In the genomic region with DNA sequence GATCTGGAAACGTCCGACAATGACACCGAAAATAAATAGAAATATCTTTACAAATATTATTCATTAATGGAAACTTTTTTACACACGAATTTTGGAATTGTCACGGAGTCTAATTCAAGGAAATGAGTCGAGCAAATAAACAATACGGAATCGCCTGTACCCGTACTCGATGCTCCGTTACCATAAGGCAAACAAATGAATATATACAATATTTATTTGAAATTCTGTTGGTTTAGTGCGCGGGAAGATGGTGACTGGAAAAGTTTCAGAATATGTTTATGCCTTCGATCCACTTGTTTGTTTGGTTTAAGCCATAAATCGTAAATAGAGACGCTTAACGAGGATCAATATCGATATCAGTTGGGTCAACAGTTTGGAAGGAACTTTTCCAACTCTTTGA, we compare ENCODE assay signal across 1 fruit fly cellular context.
A peak's percentile ranks its signal among the peaks of the same experiment; 100 is the strongest.
TF ChIP-seq lines count a peak whose summit lies in the region.

No protein-coding gene starts in this region.

TF ChIP-seq in whole organism, embryonic, 481 proteins besides CTCF, POLR2A, EP300 and RAD21 (continued from another document and continues in another):
- peak; percentile 82 for TF ChIP-seq Med (GFP tag; lab: Kevin White, UChicago)
- TF ChIP-seq eyg (GFP tag; optimal IDR thresholded peaks at IDR 0.05; lab: Kevin White, UChicago): no peak
- peak; percentile 21 for TF ChIP-seq Hmr (GFP tag; optimal IDR thresholded peaks at IDR 0.05; lab: Kevin White, UChicago)
- TF ChIP-seq CG33557 (GFP tag; optimal IDR thresholded peaks at IDR 0.05; lab: Kevin White, UChicago): peak; percentile 42
- TF ChIP-seq CG17568 (GFP tag; optimal IDR thresholded peaks at IDR 0.05; lab: Kevin White, UChicago): peak; percentile 1
- peak; percentile 3 for TF ChIP-seq CoRest (tag; optimal IDR thresholded peaks at IDR 0.05; lab: Kevin White, UChicago)
- no peak for TF ChIP-seq row (GFP tag; IDR thresholded peaks at IDR 0.05; lab: Robert Waterston, UW)
- TF ChIP-seq Dfd (GFP tag; optimal IDR thresholded peaks at IDR 0.05; lab: Kevin White, UChicago): no peak
- TF ChIP-seq dm (GFP tag; optimal IDR thresholded peaks at IDR 0.05; lab: Kevin White, UChicago): no peak
- TF ChIP-seq amos (GFP tag; IDR thresholded peaks at IDR 0.05; lab: Robert Waterston, UW; ENCODE audit: partially characterized antibody): no peak
- no peak for TF ChIP-seq CG7271 (tag; optimal IDR thresholded peaks at IDR 0.05; lab: Kevin White, UChicago)
- no peak for TF ChIP-seq Usf (GFP tag; optimal IDR thresholded peaks at IDR 0.05; lab: Kevin White, UChicago)
- TF ChIP-seq Optix (GFP tag; IDR thresholded peaks at IDR 0.05; lab: Robert Waterston, UW): no peak
- no peak for TF ChIP-seq slbo (GFP tag; IDR thresholded peaks at IDR 0.05; lab: Robert Waterston, UW)
- no peak for TF ChIP-seq hkb (optimal IDR thresholded peaks at IDR 0.05; lab: Kevin White, UChicago)
- no peak for TF ChIP-seq hkb (GFP tag; IDR thresholded peaks at IDR 0.05; lab: Robert Waterston, UW)
- TF ChIP-seq tio (GFP tag; optimal IDR thresholded peaks at IDR 0.05; lab: Kevin White, UChicago): no peak
- TF ChIP-seq Bdp1 (GFP tag; optimal IDR thresholded peaks at IDR 0.05; lab: Kevin White, UChicago): no peak
- no peak for TF ChIP-seq CG4282 (GFP tag; optimal IDR thresholded peaks at IDR 0.05; lab: Kevin White, UChicago)
- TF ChIP-seq Dip3 (GFP tag; optimal IDR thresholded peaks at IDR 0.05; lab: Kevin White, UChicago): no peak
- TF ChIP-seq CG14050 (GFP tag; IDR thresholded peaks at IDR 0.05; lab: Robert Waterston, UW): no peak
- TF ChIP-seq CG18262 (tag; optimal IDR thresholded peaks at IDR 0.05; lab: Kevin White, UChicago): peak; percentile 13
- TF ChIP-seq gsb-n (tag; optimal IDR thresholded peaks at IDR 0.05; lab: Kevin White, UChicago): no peak
- TF ChIP-seq CG10543 (GFP tag; optimal IDR thresholded peaks at IDR 0.05; lab: Kevin White, UChicago): peak; percentile 6
- TF ChIP-seq CG15011 (GFP tag; optimal IDR thresholded peaks at IDR 0.05; lab: Kevin White, UChicago): peak; percentile 11
- no peak for TF ChIP-seq Hr51 (GFP tag; optimal IDR thresholded peaks at IDR 0.05; lab: Kevin White, UChicago)
- no peak for TF ChIP-seq Dll (GFP tag; IDR thresholded peaks at IDR 0.05; lab: Robert Waterston, UW; ENCODE audit: partially characterized antibody)
- TF ChIP-seq CG8478 (optimal IDR thresholded peaks at IDR 0.05; lab: Kevin White, UChicago): no peak
- TF ChIP-seq CG15514 (GFP tag; optimal IDR thresholded peaks at IDR 0.05; lab: Kevin White, UChicago): peak; percentile 23
- no peak for TF ChIP-seq H15 (GFP tag; IDR thresholded peaks at IDR 0.05; lab: Robert Waterston, UW)
- TF ChIP-seq CG10366 (GFP tag; IDR thresholded peaks at IDR 0.05; lab: Robert Waterston, UW): no peak
- no peak for TF ChIP-seq CG18619 (GFP tag; optimal IDR thresholded peaks at IDR 0.05; lab: Kevin White, UChicago)
- no peak for TF ChIP-seq her (GFP tag; optimal IDR thresholded peaks at IDR 0.05; lab: Kevin White, UChicago)
- no peak for TF ChIP-seq wor (GFP tag; IDR thresholded peaks at IDR 0.05; lab: Robert Waterston, UW)
- TF ChIP-seq Fer3 (tag; optimal IDR thresholded peaks at IDR 0.05; lab: Kevin White, UChicago): no peak
- no peak for TF ChIP-seq lilli (GFP tag; optimal IDR thresholded peaks at IDR 0.05; lab: Kevin White, UChicago)
- TF ChIP-seq klu (GFP tag; IDR thresholded peaks at IDR 0.05; lab: Robert Waterston, UW): no peak
- TF ChIP-seq CrebB (tag; optimal IDR thresholded peaks at IDR 0.05; lab: Kevin White, UChicago): no peak
- peak; percentile 73 for TF ChIP-seq sens (GFP tag; lab: Kevin White, UChicago)
- TF ChIP-seq Oaz (GFP tag; IDR thresholded peaks at IDR 0.05; lab: Robert Waterston, UW): no peak
- no peak for TF ChIP-seq ara (GFP tag; IDR thresholded peaks at IDR 0.05; lab: Robert Waterston, UW)
- no peak for TF ChIP-seq CG6175 (GFP tag; IDR thresholded peaks at IDR 0.05; lab: Robert Waterston, UW)
- no peak for TF ChIP-seq CG10209 (GFP tag; optimal IDR thresholded peaks at IDR 0.05; lab: Kevin White, UChicago)
- TF ChIP-seq CG12155 (GFP tag; optimal IDR thresholded peaks at IDR 0.05; lab: Kevin White, UChicago): no peak
- no peak for TF ChIP-seq Atf3 (GFP tag; optimal IDR thresholded peaks at IDR 0.05; lab: Kevin White, UChicago)
- TF ChIP-seq sim (GFP tag; IDR thresholded peaks at IDR 0.05; lab: Robert Waterston, UW): no peak
- TF ChIP-seq Hr39 (optimal IDR thresholded peaks at IDR 0.05; lab: Kevin White, UChicago): no peak
- no peak for TF ChIP-seq tx (GFP tag; optimal IDR thresholded peaks at IDR 0.05; lab: Kevin White, UChicago)
- no peak for TF ChIP-seq pfk (GFP tag; optimal IDR thresholded peaks at IDR 0.05; lab: Kevin White, UChicago)
- TF ChIP-seq CG6254 (GFP tag; optimal IDR thresholded peaks at IDR 0.05; lab: Kevin White, UChicago): no peak
- no peak for TF ChIP-seq toy (GFP tag; IDR thresholded peaks at IDR 0.05; lab: Robert Waterston, UW)
- no peak for TF ChIP-seq cato (GFP tag; optimal IDR thresholded peaks at IDR 0.05; lab: Kevin White, UChicago; ENCODE audit: borderline replicate concordance)
- TF ChIP-seq CG7372 (GFP tag; IDR thresholded peaks at IDR 0.05; lab: Robert Waterston, UW): no peak
- no peak for TF ChIP-seq CG5245 (GFP tag; optimal IDR thresholded peaks at IDR 0.05; lab: Kevin White, UChicago)
- no peak for TF ChIP-seq Hr3 (GFP tag; optimal IDR thresholded peaks at IDR 0.05; lab: Kevin White, UChicago)
- TF ChIP-seq crc (GFP tag; optimal IDR thresholded peaks at IDR 0.05; lab: Kevin White, UChicago): no peak
- TF ChIP-seq CG10959 (GFP tag; IDR thresholded peaks at IDR 0.05; lab: Robert Waterston, UW): no peak
- TF ChIP-seq cwo (GFP tag; optimal IDR thresholded peaks at IDR 0.05; lab: Kevin White, UChicago): no peak
- TF ChIP-seq CG10462 (GFP tag; optimal IDR thresholded peaks at IDR 0.05; lab: Kevin White, UChicago): no peak
- no peak for TF ChIP-seq Six4 (GFP tag; optimal IDR thresholded peaks at IDR 0.05; lab: Kevin White, UChicago)
- TF ChIP-seq NK7.1 (GFP tag; optimal IDR thresholded peaks at IDR 0.05; lab: Kevin White, UChicago): no peak
- TF ChIP-seq CG9609 (GFP tag; optimal IDR thresholded peaks at IDR 0.05; lab: Kevin White, UChicago): no peak
- no peak for TF ChIP-seq C15 (GFP tag; IDR thresholded peaks at IDR 0.05; lab: Robert Waterston, UW)
- TF ChIP-seq seq (GFP tag; IDR thresholded peaks at IDR 0.05; lab: Robert Waterston, UW): no peak
- TF ChIP-seq CG11696 (GFP tag; IDR thresholded peaks at IDR 0.05; lab: Robert Waterston, UW): no peak
- TF ChIP-seq stwl (tag; optimal IDR thresholded peaks at IDR 0.05; lab: Kevin White, UChicago): no peak
- TF ChIP-seq ranshi (GFP tag; IDR thresholded peaks at IDR 0.05; lab: Robert Waterston, UW): no peak
- TF ChIP-seq salm (tag; optimal IDR thresholded peaks at IDR 0.05; lab: Kevin White, UChicago): no peak
- TF ChIP-seq CG1233 (GFP tag; optimal IDR thresholded peaks at IDR 0.05; lab: Kevin White, UChicago): no peak
- no peak for TF ChIP-seq usp (GFP tag; optimal IDR thresholded peaks at IDR 0.05; lab: Kevin White, UChicago)
- TF ChIP-seq z (GFP tag; IDR thresholded peaks at IDR 0.05; lab: Robert Waterston, UW): 0 out of 3 replicates have a peak, but pooled peaks have one; percentile 24
- TF ChIP-seq CG9437 (GFP tag; optimal IDR thresholded peaks at IDR 0.05; lab: Kevin White, UChicago): no peak
- no peak for TF ChIP-seq org-1 (GFP tag; optimal IDR thresholded peaks at IDR 0.05; lab: Kevin White, UChicago)
- no peak for TF ChIP-seq zfh1 (GFP tag; IDR thresholded peaks at IDR 0.05; lab: Robert Waterston, UW)
- TF ChIP-seq CG2199 (GFP tag; IDR thresholded peaks at IDR 0.05; lab: Robert Waterston, UW): no peak
- TF ChIP-seq BtbVII (GFP tag; optimal IDR thresholded peaks at IDR 0.05; lab: Kevin White, UChicago): peak; percentile 19
- no peak for TF ChIP-seq ro (GFP tag; IDR thresholded peaks at IDR 0.05; lab: Robert Waterston, UW)
- TF ChIP-seq Nf-YC (tag; optimal IDR thresholded peaks at IDR 0.05; lab: Kevin White, UChicago): no peak
- no peak for TF ChIP-seq Jarid2 (GFP tag; optimal IDR thresholded peaks at IDR 0.05; lab: Kevin White, UChicago)
- peak; percentile 20 for TF ChIP-seq CG3281 (GFP tag; optimal IDR thresholded peaks at IDR 0.05; lab: Kevin White, UChicago)
- TF ChIP-seq CG4854 (GFP tag; optimal IDR thresholded peaks at IDR 0.05; lab: Kevin White, UChicago): no peak
- TF ChIP-seq CG13123 (GFP tag; optimal IDR thresholded peaks at IDR 0.05; lab: Kevin White, UChicago): no peak
- peak; percentile 9 for TF ChIP-seq Vsx1 (GFP tag; optimal IDR thresholded peaks at IDR 0.05; lab: Kevin White, UChicago)
- TF ChIP-seq sna (GFP tag; IDR thresholded peaks at IDR 0.05; lab: Robert Waterston, UW; ENCODE audit: partially characterized antibody): no peak
- TF ChIP-seq CG9727 (GFP tag; optimal IDR thresholded peaks at IDR 0.05; lab: Kevin White, UChicago): peak; percentile 14
- TF ChIP-seq NC2α (GFP tag; optimal IDR thresholded peaks at IDR 0.05; lab: Kevin White, UChicago): no peak
- no peak for TF ChIP-seq abd-A (tag; optimal IDR thresholded peaks at IDR 0.05; lab: Kevin White, UChicago)
- TF ChIP-seq CG6689 (GFP tag; IDR thresholded peaks at IDR 0.05; lab: Robert Waterston, UW): no peak
- no peak for TF ChIP-seq chif (GFP tag; optimal IDR thresholded peaks at IDR 0.05; lab: Kevin White, UChicago)
- no peak for TF ChIP-seq da (GFP tag; optimal IDR thresholded peaks at IDR 0.05; lab: Kevin White, UChicago)
- no peak for TF ChIP-seq CG18599 (GFP tag; optimal IDR thresholded peaks at IDR 0.05; lab: Kevin White, UChicago)
- TF ChIP-seq CG3065 (GFP tag; optimal IDR thresholded peaks at IDR 0.05; lab: Kevin White, UChicago): no peak
- no peak for TF ChIP-seq Oli (tag; optimal IDR thresholded peaks at IDR 0.05; lab: Kevin White, UChicago)
- TF ChIP-seq gem (tag; optimal IDR thresholded peaks at IDR 0.05; lab: Kevin White, UChicago): peak; percentile 14
- TF ChIP-seq fd102C (GFP tag; optimal IDR thresholded peaks at IDR 0.05; lab: Kevin White, UChicago): no peak
- TF ChIP-seq CG9932 (GFP tag; IDR thresholded peaks at IDR 0.05; lab: Robert Waterston, UW): no peak
- no peak for TF ChIP-seq dpn (GFP tag; optimal IDR thresholded peaks at IDR 0.05; lab: Kevin White, UChicago)
- no peak for TF ChIP-seq CG13287 (GFP tag; IDR thresholded peaks at IDR 0.05; lab: Robert Waterston, UW; ENCODE audit: partially characterized antibody)
- no peak for TF ChIP-seq ERR (GFP tag; optimal IDR thresholded peaks at IDR 0.05; lab: Kevin White, UChicago)
- no peak for TF ChIP-seq CG10565 (GFP tag; optimal IDR thresholded peaks at IDR 0.05; lab: Kevin White, UChicago)
- no peak for TF ChIP-seq ssp (GFP tag; IDR thresholded peaks at IDR 0.05; lab: Robert Waterston, UW)
- no peak for TF ChIP-seq HLH4C (GFP tag; IDR thresholded peaks at IDR 0.05; lab: Robert Waterston, UW; ENCODE audit: partially characterized antibody)
- no peak for TF ChIP-seq croc (GFP tag; conservative IDR thresholded peaks at IDR 0.05; lab: Robert Waterston, UW)
- TF ChIP-seq aop (GFP tag; IDR thresholded peaks at IDR 0.05; lab: Robert Waterston, UW): no peak
- no peak for TF ChIP-seq Pdp1 (GFP tag; optimal IDR thresholded peaks at IDR 0.05; lab: Kevin White, UChicago)
- peak; percentile 12 for TF ChIP-seq unpg (GFP tag; optimal IDR thresholded peaks at IDR 0.05; lab: Kevin White, UChicago)
- no peak for TF ChIP-seq CG14014 (GFP tag; IDR thresholded peaks at IDR 0.05; lab: Robert Waterston, UW)
- no peak for TF ChIP-seq CG6854 (GFP tag; optimal IDR thresholded peaks at IDR 0.05; lab: Kevin White, UChicago)
- TF ChIP-seq vnd (GFP tag; IDR thresholded peaks at IDR 0.05; lab: Robert Waterston, UW; ENCODE audit: partially characterized antibody): no peak
- no peak for TF ChIP-seq CG11085 (GFP tag; IDR thresholded peaks at IDR 0.05; lab: Robert Waterston, UW)
- peak; percentile 30 for TF ChIP-seq CG2678 (tag; optimal IDR thresholded peaks at IDR 0.05; lab: Kevin White, UChicago)
- no peak for TF ChIP-seq CG11456 (GFP tag; IDR thresholded peaks at IDR 0.05; lab: Robert Waterston, UW)
- TF ChIP-seq CG11560 (tag; IDR thresholded peaks at IDR 0.05; lab: Robert Waterston, UW): no peak
- no peak for TF ChIP-seq CHES-1-like (GFP tag; optimal IDR thresholded peaks at IDR 0.05; lab: Kevin White, UChicago)
- TF ChIP-seq CG12236 (GFP tag; optimal IDR thresholded peaks at IDR 0.05; lab: Kevin White, UChicago): no peak
- no peak for TF ChIP-seq gro (GFP tag; optimal IDR thresholded peaks at IDR 0.05; lab: Kevin White, UChicago)
- no peak for TF ChIP-seq shn (GFP tag; optimal IDR thresholded peaks at IDR 0.05; lab: Kevin White, UChicago)
- no peak for TF ChIP-seq Nf-YB (GFP tag; optimal IDR thresholded peaks at IDR 0.05; lab: Kevin White, UChicago)
- TF ChIP-seq CG16815 (GFP tag; optimal IDR thresholded peaks at IDR 0.05; lab: Kevin White, UChicago): no peak
- peak; percentile 9 for TF ChIP-seq sd (tag; optimal IDR thresholded peaks at IDR 0.05; lab: Kevin White, UChicago)
- no peak for TF ChIP-seq gt (GFP tag; IDR thresholded peaks at IDR 0.05; lab: Robert Waterston, UW)
- no peak for TF ChIP-seq CG11504 (tag; optimal IDR thresholded peaks at IDR 0.05; lab: Kevin White, UChicago)
- no peak for TF ChIP-seq CG12391 (tag; optimal IDR thresholded peaks at IDR 0.05; lab: Kevin White, UChicago)
- no peak for TF ChIP-seq gcm (GFP tag; optimal IDR thresholded peaks at IDR 0.05; lab: Kevin White, UChicago)
- no peak for TF ChIP-seq eve (GFP tag; optimal IDR thresholded peaks at IDR 0.05; lab: Kevin White, UChicago)
- no peak for TF ChIP-seq D19B (GFP tag; optimal IDR thresholded peaks at IDR 0.05; lab: Kevin White, UChicago)
- TF ChIP-seq Dad (GFP tag; optimal IDR thresholded peaks at IDR 0.05; lab: Kevin White, UChicago): no peak
- TF ChIP-seq peb (GFP tag; IDR thresholded peaks at IDR 0.05; lab: Robert Waterston, UW): no peak
- TF ChIP-seq CG2129 (GFP tag; IDR thresholded peaks at IDR 0.05; lab: Robert Waterston, UW; ENCODE audit: partially characterized antibody): no peak
- no peak for TF ChIP-seq nau (GFP tag; optimal IDR thresholded peaks at IDR 0.05; lab: Kevin White, UChicago)
- no peak for TF ChIP-seq wek (GFP tag; optimal IDR thresholded peaks at IDR 0.05; lab: Kevin White, UChicago)
- TF ChIP-seq CG6813 (GFP tag; optimal IDR thresholded peaks at IDR 0.05; lab: Kevin White, UChicago): peak; percentile 11
- TF ChIP-seq twi (tag; optimal IDR thresholded peaks at IDR 0.05; lab: Kevin White, UChicago): no peak
- TF ChIP-seq CG1529 (GFP tag; optimal IDR thresholded peaks at IDR 0.05; lab: Kevin White, UChicago): no peak
- no peak for TF ChIP-seq ken (GFP tag; IDR thresholded peaks at IDR 0.05; lab: Robert Waterston, UW)
- no peak for TF ChIP-seq MESR4 (GFP tag; optimal IDR thresholded peaks at IDR 0.05; lab: Kevin White, UChicago)
